Worm (Caenorhabditis elegans): ENCODE data around the gene str-163.

ce11 chrIV:4988531-4988930, 34.5 kb downstream of the str-163 start, which contains the start of gene E03H12.7:
- TF ChIP-seq mdl-1 (tag; optimal IDR thresholded peaks at IDR 0.05) (no peak), unc-39 (tag; optimal IDR thresholded peaks at IDR 0.05) (no peak), unc-62 (GFP tag; optimal IDR thresholded peaks at IDR 0.05) (no peak), zag-1 (tag; optimal IDR thresholded peaks at IDR 0.05) (no peak), nhr-77 (tag; optimal IDR thresholded peaks at IDR 0.05) (no peak), unc-55 (GFP tag; optimal IDR thresholded peaks at IDR 0.05) (no peak), sma-9 (GFP tag; optimal IDR thresholded peaks at IDR 0.05) (no peak), sma-9 (tag; optimal IDR thresholded peaks at IDR 0.05) (no peak), nhr-12 (tag; optimal IDR thresholded peaks at IDR 0.05) (no peak), ama-1 (optimal IDR thresholded peaks at IDR 0.05) (no peak), snpc-4 (tag; optimal IDR thresholded peaks at IDR 0.05) (no peak), blmp-1 (tag; optimal IDR thresholded peaks at IDR 0.05; ENCODE audit: insufficient read depth) (no peak), lin-11 (tag; optimal IDR thresholded peaks at IDR 0.05) (no peak), nhr-10 (tag; optimal IDR thresholded peaks at IDR 0.05) (no peak), lin-13 (GFP tag; optimal IDR thresholded peaks at IDR 0.05) (no peak)

All from whole organism, L2 larva.